Fruit fly (Drosophila melanogaster): ENCODE measurements around the gene CG13445.

CG13445 gene

DNA sequence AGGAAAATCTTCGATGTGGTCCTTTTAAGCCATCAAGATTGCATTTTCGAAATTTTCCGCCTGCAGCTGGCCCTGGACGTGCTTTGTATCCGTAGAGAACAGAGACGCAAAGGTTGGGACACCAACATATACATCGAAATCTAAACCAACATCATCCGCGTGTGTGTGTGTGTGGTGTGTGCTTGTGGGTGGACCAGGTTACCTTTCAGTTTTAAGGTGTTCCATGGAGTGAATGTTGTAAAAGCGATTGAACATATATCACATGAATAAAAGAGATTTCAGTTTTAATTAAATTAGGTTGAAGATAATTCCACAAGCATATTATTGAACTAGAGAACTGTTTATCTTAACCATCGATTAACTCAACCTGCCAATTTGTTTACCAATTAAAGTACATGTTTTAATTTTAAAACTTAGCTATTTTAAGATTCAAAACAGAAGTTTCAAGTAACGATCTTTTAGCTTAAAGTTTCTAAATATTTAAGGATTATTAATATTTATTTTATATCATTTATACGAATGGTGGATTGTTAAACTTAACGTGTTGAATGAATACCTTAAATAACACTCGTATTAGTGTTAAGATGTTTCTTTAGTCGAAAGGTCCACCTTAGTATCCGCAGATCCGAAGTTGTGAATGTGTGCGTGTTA, 17.8 kb downstream of the CG13445 start (continued):
- TF ChIP-seq amos (GFP tag; IDR thresholded peaks at IDR 0.05; ENCODE audit: partially characterized antibody) (no peak), CG30020 (tag; optimal IDR thresholded peaks at IDR 0.05) (no peak), NK7.1 (GFP tag; optimal IDR thresholded peaks at IDR 0.05) (peak; percentile 6), CG31441 (GFP tag; IDR thresholded peaks at IDR 0.05) (peak; percentile 82), sens-2 (GFP tag; IDR thresholded peaks at IDR 0.05) (no peak), gem (tag; optimal IDR thresholded peaks at IDR 0.05) (peak; percentile 88), emc (GFP tag; optimal IDR thresholded peaks at IDR 0.05) (peak; percentile 27), HHEX (GFP tag; optimal IDR thresholded peaks at IDR 0.05) (peak; percentile 87), CG14014 (GFP tag; IDR thresholded peaks at IDR 0.05) (peak; percentile 47), ash1 (GFP tag; optimal IDR thresholded peaks at IDR 0.05) (no peak), onecut (GFP tag; IDR thresholded peaks at IDR 0.05) (peak; percentile 67), zen2 (GFP tag; IDR thresholded peaks at IDR 0.05; ENCODE audit: partially characterized antibody) (no peak; the same call in 2 of the 3 replicates), CkIIα-i1 (GFP tag; IDR thresholded peaks at IDR 0.05) (no peak), vnd (GFP tag; IDR thresholded peaks at IDR 0.05; ENCODE audit: partially characterized antibody) (no peak; the same call in 2 of the 3 replicates), disco-r (GFP tag; optimal IDR thresholded peaks at IDR 0.05) (no peak), pan (optimal IDR thresholded peaks at IDR 0.05) (no peak), pan (GFP tag; optimal IDR thresholded peaks at IDR 0.05 in 1 of 2, IDR thresholded peaks at IDR 0.05 in 1 of 2) (peak in 1 of 2 experiments; percentile 45), CoRest (tag; optimal IDR thresholded peaks at IDR 0.05) (peak; percentile 90), CG18599 (GFP tag; optimal IDR thresholded peaks at IDR 0.05) (peak; percentile 91), Ptx1 (GFP tag; IDR thresholded peaks at IDR 0.05) (peak; percentile 64), Sin3A (optimal IDR thresholded peaks at IDR 0.05) (no peak), CG1792 (GFP tag; optimal IDR thresholded peaks at IDR 0.05) (peak; percentile 11), BEAF-32 (GFP tag; optimal IDR thresholded peaks at IDR 0.05) (no peak), gce (GFP tag; IDR thresholded peaks at IDR 0.05) (peak; percentile 26; the same call in 1 of the 3 replicates), sisA (GFP tag; IDR thresholded peaks at IDR 0.05) (no peak), Abd-B (GFP tag; optimal IDR thresholded peaks at IDR 0.05) (peak; percentile 58), CG4617 (GFP tag; optimal IDR thresholded peaks at IDR 0.05; ENCODE audit: borderline replicate concordance) (peak; percentile 73), tap (tag; optimal IDR thresholded peaks at IDR 0.05) (peak; percentile 69), CG10959 (GFP tag; IDR thresholded peaks at IDR 0.05) (no peak), lilli (GFP tag; optimal IDR thresholded peaks at IDR 0.05) (peak; percentile 73), CG9437 (GFP tag; optimal IDR thresholded peaks at IDR 0.05) (peak; percentile 29), Sox102F (GFP tag; optimal IDR thresholded peaks at IDR 0.05) (no peak), CG9609 (GFP tag; optimal IDR thresholded peaks at IDR 0.05) (peak; percentile 62), CG43689 (GFP tag; IDR thresholded peaks at IDR 0.05) (no peak), Xrp1 (GFP tag; IDR thresholded peaks at IDR 0.05) (peak; percentile 14; the same call in 1 of the 2 replicates), hth (optimal IDR thresholded peaks at IDR 0.05) (no peak), CG12769 (tag; optimal IDR thresholded peaks at IDR 0.05) (peak; percentile 84), CG10543 (GFP tag; optimal IDR thresholded peaks at IDR 0.05) (peak; percentile 91), D19A (tag; optimal IDR thresholded peaks at IDR 0.05) (peak; percentile 84), Hr78 (GFP tag; optimal IDR thresholded peaks at IDR 0.05) (no peak), danr (GFP tag; IDR thresholded peaks at IDR 0.05) (0 out of 2 replicates have a peak, but pooled peaks have one; percentile 24), Neu2 (GFP tag; optimal IDR thresholded peaks at IDR 0.05; ENCODE audit: borderline replicate concordance) (peak; percentile 73), CG11560 (tag; IDR thresholded peaks at IDR 0.05) (no peak), tna (GFP tag; IDR thresholded peaks at IDR 0.05; ENCODE audit: partially characterized antibody) (no peak), Jarid2 (GFP tag; optimal IDR thresholded peaks at IDR 0.05) (no peak), mam (GFP tag; optimal IDR thresholded peaks at IDR 0.05) (peak; percentile 65), Blimp-1 (GFP tag; optimal IDR thresholded peaks at IDR 0.05) (peak; percentile 71), CG14965 (GFP tag; optimal IDR thresholded peaks at IDR 0.05; ENCODE audit: borderline replicate concordance) (no peak), org-1 (GFP tag; optimal IDR thresholded peaks at IDR 0.05) (peak; percentile 80)
